Worm (Caenorhabditis elegans): Measurements from ENCODE around the gene Y60A9.3.

Gene Y60A9.3

ce11 chrX:14395267-14395666 lies 12.2 kb downstream of the Y60A9.3 start, which contains the start of gene Y60A9.1:
Gene Y60A9.1, minus strand, starts transcription at chrX:14395367.
- TF ChIP-seq drap-1 (GFP tag; optimal IDR thresholded peaks at IDR 0.05) (no peak), ham-2 (GFP tag; optimal IDR thresholded peaks at IDR 0.05) (no peak), sptf-1 (tag; optimal IDR thresholded peaks at IDR 0.05) (no peak), nhr-28 (tag; optimal IDR thresholded peaks at IDR 0.05) (no peak), pha-4 (tag; optimal IDR thresholded peaks at IDR 0.05) (no peak), tbx-8 (GFP tag; optimal IDR thresholded peaks at IDR 0.05) (no peak), ceh-43 (GFP tag; optimal IDR thresholded peaks at IDR 0.05) (no peak), lsy-2 (tag; optimal IDR thresholded peaks at IDR 0.05) (no peak), lin-32 (GFP tag; optimal IDR thresholded peaks at IDR 0.05) (no peak), elt-1 (tag; optimal IDR thresholded peaks at IDR 0.05; ENCODE audit: borderline replicate concordance, insufficient read depth) (no peak), nhr-12 (tag; optimal IDR thresholded peaks at IDR 0.05) (no peak), zip-8 (tag; optimal IDR thresholded peaks at IDR 0.05) (no peak)

- no peak for TF ChIP-seq sptf-1 (tag; optimal IDR thresholded peaks at IDR 0.05)
- TF ChIP-seq ces-1 (GFP tag; optimal IDR thresholded peaks at IDR 0.05): peak; percentile 16
Measured at ce11 chrX:14399035-14399434, 16.0 kb downstream of the Y60A9.3 start.

ce11 chrX:14401230-14401629 lies 18.2 kb downstream of the Y60A9.3 start:
- no peak for TF ChIP-seq lin-13 (tag; optimal IDR thresholded peaks at IDR 0.05)
- no peak for TF ChIP-seq lin-32 (GFP tag; optimal IDR thresholded peaks at IDR 0.05)
- no peak for TF ChIP-seq ham-2 (GFP tag; optimal IDR thresholded peaks at IDR 0.05)
- no peak for TF ChIP-seq nhr-28 (tag; optimal IDR thresholded peaks at IDR 0.05)
- TF ChIP-seq drap-1 (GFP tag; optimal IDR thresholded peaks at IDR 0.05): no peak
- TF ChIP-seq nhr-12 (tag; optimal IDR thresholded peaks at IDR 0.05): no peak
- TF ChIP-seq nhr-76 (tag; optimal IDR thresholded peaks at IDR 0.05): no peak
- TF ChIP-seq unc-120 (tag; optimal IDR thresholded peaks at IDR 0.05; ENCODE audit: poor library complexity, severe bottlenecking): no peak
- no peak for TF ChIP-seq pha-4 (tag; optimal IDR thresholded peaks at IDR 0.05)
- no peak for TF ChIP-seq snpc-4 (tag; optimal IDR thresholded peaks at IDR 0.05)
- TF ChIP-seq elt-3 (tag; optimal IDR thresholded peaks at IDR 0.05): no peak
- TF ChIP-seq M03D4.4 (tag; optimal IDR thresholded peaks at IDR 0.05): no peak
- TF ChIP-seq ceh-39 (tag; optimal IDR thresholded peaks at IDR 0.05): no peak
- no peak for TF ChIP-seq nhr-237 (tag; optimal IDR thresholded peaks at IDR 0.05)
- TF ChIP-seq ztf-11 (tag; optimal IDR thresholded peaks at IDR 0.05): no peak
- TF ChIP-seq lsy-2 (tag; optimal IDR thresholded peaks at IDR 0.05): no peak
- no peak for TF ChIP-seq blmp-1 (tag; optimal IDR thresholded peaks at IDR 0.05)
- TF ChIP-seq elt-1 (tag; optimal IDR thresholded peaks at IDR 0.05; ENCODE audit: borderline replicate concordance, insufficient read depth): no peak
- TF ChIP-seq sem-2 (GFP tag; optimal IDR thresholded peaks at IDR 0.05): no peak

ce11 chrX:14405817-14406216 lies 22.8 kb downstream of the Y60A9.3 start, which contains the start of gene frpr-17:
Gene frpr-17, plus strand, starts transcription at chrX:14406117.
- no peak for TF ChIP-seq nhr-76 (tag; optimal IDR thresholded peaks at IDR 0.05)
- no peak for TF ChIP-seq ces-1 (GFP tag; optimal IDR thresholded peaks at IDR 0.05)
- TF ChIP-seq ceh-39 (tag; optimal IDR thresholded peaks at IDR 0.05): no peak
- no peak for TF ChIP-seq snpc-4 (tag; optimal IDR thresholded peaks at IDR 0.05)
- TF ChIP-seq elt-1 (tag; optimal IDR thresholded peaks at IDR 0.05; ENCODE audit: borderline replicate concordance, insufficient read depth): no peak
- TF ChIP-seq sptf-1 (tag; optimal IDR thresholded peaks at IDR 0.05): no peak
- no peak for TF ChIP-seq bed-3 (GFP tag; optimal IDR thresholded peaks at IDR 0.05)
- TF ChIP-seq mep-1 (tag; optimal IDR thresholded peaks at IDR 0.05): no peak
- no peak for TF ChIP-seq M03D4.4 (tag; optimal IDR thresholded peaks at IDR 0.05)
- no peak for TF ChIP-seq zip-8 (tag; optimal IDR thresholded peaks at IDR 0.05)
- no peak for TF ChIP-seq unc-62 (GFP tag; optimal IDR thresholded peaks at IDR 0.05)
- no peak for TF ChIP-seq ham-2 (GFP tag; optimal IDR thresholded peaks at IDR 0.05)
- no peak for TF ChIP-seq elt-3 (tag; optimal IDR thresholded peaks at IDR 0.05)

ce11 chrX:14412774-14413173 lies 29.7 kb downstream of the Y60A9.3 start, which contains the start of gene fbxa-179:
Gene fbxa-179, minus strand, starts transcription at chrX:14412874.
- no peak for TF ChIP-seq lin-13 (tag; optimal IDR thresholded peaks at IDR 0.05)
- TF ChIP-seq snpc-4 (tag; optimal IDR thresholded peaks at IDR 0.05): no peak

- no peak for TF ChIP-seq ztf-11 (tag; optimal IDR thresholded peaks at IDR 0.05)
- TF ChIP-seq blmp-1 (tag; optimal IDR thresholded peaks at IDR 0.05): no peak
- TF ChIP-seq nhr-76 (tag; optimal IDR thresholded peaks at IDR 0.05): no peak
- no peak for TF ChIP-seq elt-1 (tag; optimal IDR thresholded peaks at IDR 0.05; ENCODE audit: borderline replicate concordance, insufficient read depth)
- TF ChIP-seq ham-2 (GFP tag; optimal IDR thresholded peaks at IDR 0.05): no peak
- no peak for TF ChIP-seq elt-3 (tag; optimal IDR thresholded peaks at IDR 0.05)
- no peak for TF ChIP-seq flh-1 (GFP tag; optimal IDR thresholded peaks at IDR 0.05)
- no peak for TF ChIP-seq mls-2 (tag; optimal IDR thresholded peaks at IDR 0.05)
- TF ChIP-seq sem-2 (GFP tag; optimal IDR thresholded peaks at IDR 0.05): no peak
- TF ChIP-seq lin-13 (tag; optimal IDR thresholded peaks at IDR 0.05): no peak
- TF ChIP-seq hlh-1 (tag; optimal IDR thresholded peaks at IDR 0.05): no peak
- TF ChIP-seq bed-3 (GFP tag; optimal IDR thresholded peaks at IDR 0.05): no peak
- no peak for TF ChIP-seq unc-120 (tag; optimal IDR thresholded peaks at IDR 0.05; ENCODE audit: poor library complexity, severe bottlenecking)
- no peak for TF ChIP-seq nhr-28 (tag; optimal IDR thresholded peaks at IDR 0.05)
- TF ChIP-seq mep-1 (tag; optimal IDR thresholded peaks at IDR 0.05): no peak
- no peak for TF ChIP-seq lsy-2 (tag; optimal IDR thresholded peaks at IDR 0.05)
- TF ChIP-seq cnd-1 (tag; optimal IDR thresholded peaks at IDR 0.05): no peak
- no peak for TF ChIP-seq zip-8 (tag; optimal IDR thresholded peaks at IDR 0.05)
Measured at ce11 chrX:14415641-14416040, 32.6 kb downstream of the Y60A9.3 start, which contains the start of gene F23D12.10. Gene F23D12.10, minus strand, starts transcription at chrX:14415741.
